Worm (Caenorhabditis elegans) whole organism, early embryonic: Measurements from ENCODE around the gene F08H9.4.

Source experiments
- aly-1 ChIP-seq: sonication (generic microtip); optimal IDR thresholded peaks from 2 replicates; lab custom pipeline; 2016; ENCODE audit warnings: missing genetic modification characterization, missing compliant biosample characterization
- ama-1 ChIP-seq: fragments of 150-350 bp; optimal IDR thresholded peaks from 2 replicates; lab custom pipeline; 2014
- ceh-36 ChIP-seq: sonication (generic microtip); optimal IDR thresholded peaks from 2 replicates; lab custom pipeline; 2016; ENCODE audit warnings: missing genetic modification characterization, inconsistent platforms, missing compliant biosample characterization
- flt-1 ChIP-seq: fragments of 200-800 bp; sonication (Bioruptor generic); IDR thresholded peaks from 2 replicates; pipeline ENCODE4 v1.3.6; 2022; ENCODE audit warnings: missing genetic modification characterization, missing compliant biosample characterization
- hmbx-1 ChIP-seq: sonication (generic microtip); optimal IDR thresholded peaks from 2 replicates; lab custom pipeline; 2016; ENCODE audit warnings: mild to moderate bottlenecking, missing genetic modification characterization, missing compliant biosample characterization
- pes-1 ChIP-seq: fragments of 200-800 bp; sonication (Bioruptor generic); IDR thresholded peaks from 2 replicates; pipeline ENCODE4 v1.3.6; 2022; ENCODE audit warnings: missing genetic modification reagents, missing genetic modification characterization, missing compliant biosample characterization
- tbx-11 ChIP-seq: fragments of 200-800 bp; sonication (Bioruptor generic); IDR thresholded peaks from 2 replicates; pipeline ENCODE4 v1.3.6; 2022; ENCODE audit warnings: missing genetic modification characterization, missing compliant biosample characterization
- tra-4 ChIP-seq: sonication (generic microtip); optimal IDR thresholded peaks from 2 replicates; lab custom pipeline; 2017; ENCODE audit warnings: missing genetic modification characterization, missing compliant biosample characterization

DNA sequence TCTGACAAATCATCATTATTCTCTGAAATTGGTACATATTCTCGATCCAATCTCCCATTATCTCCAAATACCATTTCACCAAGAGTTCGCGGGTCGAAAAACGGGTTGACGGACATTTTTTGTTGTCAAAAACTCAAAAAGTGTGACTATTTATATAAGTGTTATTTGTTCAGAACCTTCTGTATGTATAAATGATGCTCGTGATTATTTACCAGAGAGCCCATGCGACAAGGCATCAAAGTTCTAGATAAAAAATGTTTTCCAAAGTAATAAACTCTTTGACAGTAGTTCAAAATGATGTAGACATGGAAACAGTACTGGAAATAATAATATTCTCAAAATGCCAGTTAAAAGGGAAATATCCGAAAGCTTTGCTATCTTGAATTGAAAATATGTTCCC is 1.6 kb downstream of the F08H9.4 start:
- TF ChIP-seq ama-1 (lab: Kevin White, UChicago): no peak
- no peak for TF ChIP-seq aly-1 (tag; lab: Kevin White, UChicago)
- TF ChIP-seq pes-1 (GFP tag; lab: Robert Waterston, UW): no peak
- TF ChIP-seq tbx-11: no peak
- TF ChIP-seq flt-1: no peak
- no peak for TF ChIP-seq hmbx-1 (tag; lab: Kevin White, UChicago)
- TF ChIP-seq ceh-36 (tag; lab: Kevin White, UChicago): no peak
- TF ChIP-seq tra-4: no peak
